Fruit fly (Drosophila melanogaster) whole organism, embryonic: ENCODE measurements around the gene CG12477.
A peak's percentile ranks its signal among the peaks of the same experiment; 100 is the strongest.

Experiments
- CG10543 ChIP-seq: fragments of 200-800 bp; sonication (Bioruptor generic); optimal IDR thresholded peaks from 3 replicates; lab custom pipeline; 2017; ENCODE audit warnings: missing biosample characterization, mild to moderate bottlenecking, missing genetic modification characterization, moderate library complexity
- CG10979 ChIP-seq: fragments of 200-800 bp; sonication (Bioruptor generic); optimal IDR thresholded peaks from 2 replicates; lab custom pipeline; 2018; ENCODE audit warnings: missing biosample characterization, mild to moderate bottlenecking, missing genetic modification characterization, moderate library complexity
- CG11723 ChIP-seq: fragments of 200-800 bp; sonication (Bioruptor generic); optimal IDR thresholded peaks from 2 replicates; lab custom pipeline; 2017; ENCODE audit warnings: missing biosample characterization, mild to moderate bottlenecking, missing genetic modification characterization
- CG12219 ChIP-seq: fragments of 200-800 bp; sonication (Bioruptor generic); optimal IDR thresholded peaks from 3 replicates; lab custom pipeline; 2018; ENCODE audit warnings: missing biosample characterization, mild to moderate bottlenecking, missing genetic modification characterization
- CG1233 ChIP-seq: fragments of 200-800 bp; sonication (Bioruptor generic); optimal IDR thresholded peaks from 4 replicates; lab custom pipeline; 2018; ENCODE audit warnings: missing biosample characterization, mild to moderate bottlenecking, missing genetic modification characterization
- CG12942 ChIP-seq: fragments of 200-800 bp; sonication (Bioruptor generic); optimal IDR thresholded peaks from 3 replicates; lab custom pipeline; 2016; ENCODE audit warnings: missing biosample characterization, missing genetic modification characterization
- CG13775 ChIP-seq: fragments of 200-800 bp; sonication (Bioruptor generic); optimal IDR thresholded peaks from 3 replicates; lab custom pipeline; 2017; ENCODE audit warnings: missing biosample characterization, mild to moderate bottlenecking, missing genetic modification characterization
- CG14014 ChIP-seq: fragments of 200-800 bp; sonication (Bioruptor generic); IDR thresholded peaks from 2 replicates; pipeline ENCODE4 v1.3.6; 2022; ENCODE audit warnings: missing biosample characterization, missing genetic modification characterization
- CG15269 ChIP-seq: fragments of 200-800 bp; sonication (Bioruptor generic); optimal IDR thresholded peaks from 2 replicates; lab custom pipeline; 2018; ENCODE audit warnings: missing biosample characterization, mild to moderate bottlenecking, missing genetic modification characterization, moderate library complexity
- CG15514 ChIP-seq: fragments of 200-800 bp; sonication (Bioruptor generic); optimal IDR thresholded peaks from 3 replicates; lab custom pipeline; 2017; ENCODE audit warnings: missing biosample characterization, missing genetic modification characterization, mild to moderate bottlenecking, moderate library complexity, missing genetic modification reagents
- CG1602 ChIP-seq: fragments of 200-800 bp; sonication (Bioruptor generic); optimal IDR thresholded peaks from 3 replicates; lab custom pipeline; 2016; ENCODE audit warnings: missing biosample characterization, missing genetic modification characterization
- CG16815 ChIP-seq: fragments of 200-800 bp; sonication (Bioruptor generic); optimal IDR thresholded peaks from 3 replicates; lab custom pipeline; 2017; ENCODE audit warnings: missing biosample characterization, mild to moderate bottlenecking, missing genetic modification characterization
- CG17568 ChIP-seq: fragments of 200-800 bp; sonication (Bioruptor generic); optimal IDR thresholded peaks from 2 replicates; lab custom pipeline; 2018; ENCODE audit warnings: missing biosample characterization, mild to moderate bottlenecking, missing genetic modification characterization, moderate library complexity
- CG17612 ChIP-seq: fragments of 200-800 bp; sonication (Bioruptor generic); IDR thresholded peaks from 2 replicates; pipeline ENCODE4 v1.3.6; 2022; ENCODE audit warnings: missing biosample characterization, missing genetic modification characterization
- CG18599 ChIP-seq: fragments of 200-800 bp; sonication (Bioruptor generic); optimal IDR thresholded peaks from 3 replicates; lab custom pipeline; 2017; ENCODE audit warnings: missing biosample characterization, missing genetic modification characterization, mild to moderate bottlenecking, moderate library complexity, missing genetic modification reagents
- CG32767 ChIP-seq: fragments of 200-800 bp; sonication (Bioruptor generic); IDR thresholded peaks from 2 replicates; pipeline ENCODE4 v1.3.6; 2022; ENCODE audit warnings: missing biosample characterization, missing genetic modification characterization
- CG4730 ChIP-seq: fragments of 200-800 bp; sonication (Bioruptor generic); IDR thresholded peaks from 2 replicates; pipeline ENCODE4 v1.3.6; 2022; ENCODE audit warnings: missing biosample characterization, missing genetic modification characterization
- CG7372 ChIP-seq: fragments of 200-800 bp; sonication (Bioruptor generic); IDR thresholded peaks from 2 replicates; pipeline ENCODE4 v1.3.6; 2022; ENCODE audit warnings: missing biosample characterization, missing genetic modification characterization
- CG7987 ChIP-seq: fragments of 200-800 bp; sonication (Bioruptor generic); optimal IDR thresholded peaks from 2 replicates; lab custom pipeline; 2018; ENCODE audit warnings: missing biosample characterization, mild to moderate bottlenecking, missing genetic modification characterization, moderate library complexity
- CG8290 ChIP-seq, 3 experiments: fragments of 200-800 bp; sonication (Bioruptor generic); optimal IDR thresholded peaks; 2 replicates each; lab custom pipeline; 2016 to 2019; ENCODE audit warnings: missing biosample characterization in 3 of 3, missing genetic modification characterization in 3 of 3, mild to moderate bottlenecking in 2 of 3, moderate library complexity in 1 of 3
- CHES-1-like ChIP-seq: fragments of 200-800 bp; sonication (Bioruptor generic); optimal IDR thresholded peaks from 2 replicates; lab custom pipeline; 2016; ENCODE audit warnings: missing biosample characterization, missing genetic modification characterization
- Ets97D ChIP-seq: fragments of 200-800 bp; sonication (Bioruptor generic); optimal IDR thresholded peaks from 3 replicates; lab custom pipeline; 2016; ENCODE audit warnings: missing biosample characterization, missing genetic modification characterization
- Gug ChIP-seq: fragments of 200-800 bp; sonication (Bioruptor generic); IDR thresholded peaks from 4 replicates; pipeline ENCODE4 v1.3.6; 2022; ENCODE audit warnings: missing biosample characterization, missing genetic modification characterization
- HLH3B ChIP-seq: fragments of 200-800 bp; sonication (Bioruptor generic); IDR thresholded peaks from 2 replicates; pipeline ENCODE4 v1.3.6; 2022; ENCODE audit warnings: missing biosample characterization, missing genetic modification characterization
- Hr3 ChIP-seq: fragments of 200-800 bp; sonication (Bioruptor generic); optimal IDR thresholded peaks from 3 replicates; lab custom pipeline; 2016; ENCODE audit warnings: missing biosample characterization, missing genetic modification characterization
- MBD-R2 ChIP-seq: fragments of 200-800 bp; sonication (Bioruptor generic); IDR thresholded peaks from 2 replicates; pipeline ENCODE4 v1.3.6; 2022; ENCODE audit warnings: missing biosample characterization, missing genetic modification characterization
- MESR4 ChIP-seq: fragments of 200-800 bp; sonication (Bioruptor generic); optimal IDR thresholded peaks from 2 replicates; lab custom pipeline; 2018; ENCODE audit warnings: missing biosample characterization, mild to moderate bottlenecking, missing genetic modification characterization, moderate library complexity
- Meics ChIP-seq: fragments of 200-800 bp; sonication (Bioruptor generic); optimal IDR thresholded peaks from 2 replicates; lab custom pipeline; 2017; ENCODE audit warnings: missing biosample characterization, mild to moderate bottlenecking, missing genetic modification characterization
- NFAT ChIP-seq: fragments of 200-800 bp; sonication (Bioruptor generic); IDR thresholded peaks from 2 replicates; pipeline ENCODE4 v1.3.6; 2022; ENCODE audit warnings: missing biosample characterization, missing genetic modification characterization
- Nf-YB ChIP-seq: fragments of 200-800 bp; sonication (Bioruptor generic); optimal IDR thresholded peaks from 3 replicates; lab custom pipeline; 2019; ENCODE audit warnings: missing biosample characterization, mild to moderate bottlenecking, missing genetic modification characterization, moderate library complexity
- ara ChIP-seq: fragments of 200-800 bp; sonication (Bioruptor generic); IDR thresholded peaks from 2 replicates; pipeline ENCODE4 v1.3.6; 2022; ENCODE audit warnings: missing biosample characterization, missing genetic modification characterization
- ato ChIP-seq: fragments of 200-800 bp; sonication (Bioruptor generic); IDR thresholded peaks from 2 replicates; pipeline ENCODE4 v1.3.6; 2022; ENCODE audit warnings: missing biosample characterization, missing genetic modification characterization; ENCODE audit not compliant: partially characterized antibody
- az2 ChIP-seq: fragments of 200-800 bp; sonication (Bioruptor generic); optimal IDR thresholded peaks from 3 replicates; lab custom pipeline; 2016; ENCODE audit warnings: missing biosample characterization, missing genetic modification characterization
- bcd ChIP-seq: fragments of 200-800 bp; sonication (Bioruptor generic); optimal IDR thresholded peaks from 2 replicates; lab custom pipeline; 2017; ENCODE audit warnings: missing biosample characterization, mild to moderate bottlenecking, missing genetic modification characterization
- btn ChIP-seq: fragments of 200-800 bp; sonication (Bioruptor generic); optimal IDR thresholded peaks from 2 replicates; lab custom pipeline; 2016; ENCODE audit warnings: missing biosample characterization, missing genetic modification characterization
- cas ChIP-seq: fragments of 200-800 bp; sonication (Bioruptor generic); IDR thresholded peaks from 2 replicates; pipeline ENCODE4 v1.3.6; 2022; ENCODE audit warnings: missing biosample characterization, missing genetic modification characterization
- dimm ChIP-seq: fragments of 200-800 bp; sonication (Bioruptor generic); IDR thresholded peaks from 2 replicates; pipeline ENCODE4 v1.3.6; 2022; ENCODE audit warnings: missing biosample characterization, missing genetic modification characterization
- dpn ChIP-seq, 2 experiments: fragments of 200-800 bp; sonication (Bioruptor generic); optimal IDR thresholded peaks; 3 replicates each; lab custom pipeline; 2016; ENCODE audit warnings: missing biosample characterization in 2 of 2, missing genetic modification characterization in 2 of 2
- exex ChIP-seq: fragments of 200-800 bp; sonication (Bioruptor generic); optimal IDR thresholded peaks from 4 replicates; lab custom pipeline; 2018; ENCODE audit warnings: missing biosample characterization, mild to moderate bottlenecking, missing genetic modification characterization, moderate library complexity
- fd96Cb ChIP-seq: fragments of 200-800 bp; sonication (Bioruptor generic); optimal IDR thresholded peaks from 2 replicates; lab custom pipeline; 2018; ENCODE audit warnings: missing biosample characterization, mild to moderate bottlenecking, missing genetic modification characterization, moderate library complexity
- lilli ChIP-seq: fragments of 200-800 bp; sonication (Bioruptor generic); optimal IDR thresholded peaks from 3 replicates; lab custom pipeline; 2016; ENCODE audit warnings: missing biosample characterization, missing genetic modification characterization
- odd ChIP-seq: fragments of 200-800 bp; sonication (Bioruptor generic); optimal IDR thresholded peaks from 2 replicates; lab custom pipeline; 2017; ENCODE audit warnings: missing biosample characterization, mild to moderate bottlenecking, missing genetic modification characterization
- prd ChIP-seq, 3 experiments: fragments of >200 bp in 2 of 3; fragments of 200-800 bp in 1 of 3; sonication (Bioruptor generic) in 1 of 3; optimal IDR thresholded peaks in 2 of 3; IDR thresholded peaks in 1 of 3; 2 replicates in 2 of 3; 3 replicates in 1 of 3; pipeline versions ENCODE4 v1.3.6 to Lab custom; 2017 to 2022; ENCODE audit warnings: missing biosample characterization in 1 of 3, missing genetic modification characterization in 1 of 3
- psq ChIP-seq: fragments of 200-800 bp; sonication (Bioruptor generic); optimal IDR thresholded peaks from 2 replicates; lab custom pipeline; 2017; ENCODE audit warnings: missing biosample characterization, missing genetic modification characterization
- sima ChIP-seq: fragments of 200-800 bp; sonication (Bioruptor generic); optimal IDR thresholded peaks from 2 replicates; lab custom pipeline; 2016; ENCODE audit warnings: missing biosample characterization, missing genetic modification characterization
- stwl ChIP-seq: fragments of 200-800 bp; sonication (Bioruptor generic); optimal IDR thresholded peaks from 3 replicates; lab custom pipeline; 2018; ENCODE audit warnings: missing biosample characterization, mild to moderate bottlenecking, missing genetic modification characterization, moderate library complexity
- tup ChIP-seq: fragments of 200-800 bp; sonication (Bioruptor generic); optimal IDR thresholded peaks from 2 replicates; lab custom pipeline; 2016; ENCODE audit warnings: missing biosample characterization, mild to moderate bottlenecking, missing genetic modification characterization, moderate library complexity
- wor ChIP-seq: fragments of 200-800 bp; sonication (Bioruptor generic); IDR thresholded peaks from 2 replicates; pipeline ENCODE4 v1.3.6; 2022; ENCODE audit warnings: missing biosample characterization, missing genetic modification characterization

CG12477 gene

dm6 chr3L:18681550-18682217 lies 41.4 kb downstream of the CG12477 start, which contains the start of the genes Sgf11 and CG32202 (continued):
- 0 out of 2 replicates have a peak, but pooled peaks have one; percentile 10 for TF ChIP-seq NFAT (GFP tag; lab: Robert Waterston, UW)
- TF ChIP-seq CG11723 (GFP tag; lab: Kevin White, UChicago): peak; percentile 23
- TF ChIP-seq dimm: no peak
- peak; percentile 37 for TF ChIP-seq exex (tag; lab: Kevin White, UChicago)
- no peak for TF ChIP-seq ato (GFP tag; lab: Robert Waterston, UW)
- no peak for TF ChIP-seq sima (GFP tag; lab: Kevin White, UChicago)
- 0 out of 2 replicates have a peak, but pooled peaks have one; percentile 20 for TF ChIP-seq wor (GFP tag; lab: Robert Waterston, UW)
- TF ChIP-seq CG18599 (GFP tag; lab: Kevin White, UChicago): peak; percentile 56
- peak; percentile 48 for TF ChIP-seq MBD-R2
- peak; percentile 46 for TF ChIP-seq fd96Cb (tag; lab: Kevin White, UChicago)
- TF ChIP-seq stwl (tag; lab: Kevin White, UChicago): peak; percentile 82
- peak; percentile 1 for TF ChIP-seq CG8290 (GFP tag; optimal IDR thresholded peaks at IDR 0.05; lab: Kevin White, UChicago)
- TF ChIP-seq CG8290 (tag; optimal IDR thresholded peaks at IDR 0.05; lab: Kevin White, UChicago): no peak
- TF ChIP-seq Ets97D: peak; percentile 46
- peak; percentile 42; the same call in 1 of the 2 replicates for TF ChIP-seq CG7372 (GFP tag; lab: Robert Waterston, UW)
- peak; percentile 63 for TF ChIP-seq CG1233 (GFP tag; lab: Kevin White, UChicago)
- TF ChIP-seq CG12219 (GFP tag; lab: Kevin White, UChicago): peak; percentile 13
- peak; percentile 40 for TF ChIP-seq psq (GFP tag; lab: Kevin White, UChicago)
- TF ChIP-seq ara (GFP tag; lab: Robert Waterston, UW): 0 out of 2 replicates have a peak, but pooled peaks have one; percentile 36
- peak; percentile 52 for TF ChIP-seq CG10543 (GFP tag; lab: Kevin White, UChicago)
- 0 out of 2 replicates have a peak, but pooled peaks have one; percentile 6 for TF ChIP-seq CG4730 (GFP tag; lab: Robert Waterston, UW)
- TF ChIP-seq az2 (GFP tag; lab: Kevin White, UChicago): peak; percentile 64
- no peak for TF ChIP-seq prd (optimal IDR thresholded peaks at IDR 0.05; lab: Kevin White, UChicago)
- peak; percentile 57; the same call in 2 of the 3 replicates for TF ChIP-seq prd (GFP tag; IDR thresholded peaks at IDR 0.05; lab: Robert Waterston, UW)
- peak; percentile 29 to 71 for TF ChIP-seq dpn (GFP tag; optimal IDR thresholded peaks at IDR 0.05; lab: Kevin White, UChicago)
- peak; percentile 70 for TF ChIP-seq CG13775 (GFP tag; lab: Kevin White, UChicago)
- TF ChIP-seq Nf-YB: peak; percentile 47
- TF ChIP-seq cas (GFP tag; lab: Robert Waterston, UW): no peak
- TF ChIP-seq CG17568: no peak
- TF ChIP-seq bcd (GFP tag; lab: Kevin White, UChicago): peak; percentile 55
- TF ChIP-seq tup (GFP tag; lab: Kevin White, UChicago): no peak
- peak; percentile 75 for TF ChIP-seq CG15269 (tag; lab: Kevin White, UChicago)
- TF ChIP-seq MESR4 (GFP tag; lab: Kevin White, UChicago): peak; percentile 4
- TF ChIP-seq CG15514: peak; percentile 99
- TF ChIP-seq CG14014: 0 out of 2 replicates have a peak, but pooled peaks have one; percentile 52
- TF ChIP-seq Meics (GFP tag; lab: Kevin White, UChicago): peak; percentile 75
- peak; percentile 57 for TF ChIP-seq lilli (GFP tag; lab: Kevin White, UChicago)
- peak; percentile 8 for TF ChIP-seq CHES-1-like (GFP tag; lab: Kevin White, UChicago)
- TF ChIP-seq CG16815 (GFP tag; lab: Kevin White, UChicago): peak; percentile 47
- no peak for TF ChIP-seq CG17612 (GFP tag; lab: Robert Waterston, UW)
- peak; percentile 76 for TF ChIP-seq Hr3
- no peak for TF ChIP-seq CG7987 (GFP tag; lab: Kevin White, UChicago)
- TF ChIP-seq Gug: peak; percentile 7; the same call in 1 of the 4 replicates
- peak; percentile 72 for TF ChIP-seq CG12942 (GFP tag; lab: Kevin White, UChicago)
- no peak for TF ChIP-seq HLH3B (GFP tag; lab: Robert Waterston, UW)
- no peak for TF ChIP-seq btn (GFP tag; lab: Kevin White, UChicago)
- peak; percentile 28 for TF ChIP-seq odd (GFP tag; lab: Kevin White, UChicago)
- TF ChIP-seq CG32767: peak; percentile 44; the same call in 1 of the 2 replicates
- TF ChIP-seq CG1602 (GFP tag; lab: Kevin White, UChicago): peak; percentile 70
- peak; percentile 57 for TF ChIP-seq CG10979 (tag; lab: Kevin White, UChicago)
